Worm (Caenorhabditis elegans) whole organism, L4/young adult: ENCODE data around the gene T23G7.2.

Experiments
- W03F9.2 ChIP-seq: fragments of 150-350 bp; optimal IDR thresholded peaks from 2 replicates; lab custom pipeline; 2014; ENCODE audit warnings: missing biosample characterization, missing genetic modification characterization
- dao-5 ChIP-seq: sonication (generic microtip); optimal IDR thresholded peaks from 2 replicates; lab custom pipeline; 2016; ENCODE audit warnings: missing genotype, missing genetic modification characterization, moderate library complexity, missing compliant biosample characterization
- him-1 ChIP-seq: sonication (generic microtip); optimal IDR thresholded peaks from 2 replicates; lab custom pipeline; 2016; ENCODE audit warnings: missing genotype, missing genetic modification reagents, missing genetic modification characterization, missing compliant biosample characterization

T23G7.2 gene

DNA sequence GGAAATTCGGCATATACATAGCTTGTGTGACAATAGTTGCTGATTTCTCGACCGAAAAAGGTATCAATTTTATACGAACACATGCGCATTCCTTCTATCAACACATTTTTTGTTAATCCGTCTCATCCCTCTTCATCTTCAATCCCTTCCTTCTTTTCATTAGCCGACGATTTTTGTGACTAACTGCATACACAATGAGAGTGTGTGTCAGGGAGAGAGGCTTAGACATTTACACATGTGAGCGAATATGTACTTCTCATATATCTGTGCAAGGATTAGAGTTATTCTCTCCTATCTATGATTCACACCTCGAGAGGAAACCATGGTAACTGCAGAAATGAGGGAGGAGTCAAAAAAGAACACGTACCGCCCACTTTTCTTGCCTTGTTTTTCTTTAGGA lies 42.4 kb downstream of the T23G7.2 start:
- TF ChIP-seq him-1 (no peak), W03F9.2 (tag; lab: Kevin White, UChicago) (no peak), dao-5 (tag; lab: Kevin White, UChicago) (no peak)

DNA sequence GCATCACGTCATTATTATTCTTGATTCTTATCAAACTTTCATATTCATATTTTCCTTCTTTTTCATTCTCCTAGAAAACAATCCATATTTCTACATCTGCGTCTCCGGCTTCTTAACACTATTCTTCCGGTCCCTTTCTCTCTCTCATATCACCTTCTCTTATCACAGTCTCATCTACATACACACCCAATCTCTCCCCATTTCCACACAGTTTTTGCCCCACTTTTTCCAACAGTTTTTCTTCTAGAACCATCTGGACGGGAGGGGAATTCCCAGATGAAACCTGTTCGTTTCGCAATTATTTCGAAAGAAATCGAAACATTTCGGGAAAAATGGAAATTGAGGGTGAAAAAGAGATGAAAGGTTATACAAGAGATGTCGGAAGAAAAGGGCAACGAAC lies 44.6 kb downstream of the T23G7.2 start:
- TF ChIP-seq W03F9.2 (tag; lab: Kevin White, UChicago) = peak; percentile 6
- TF ChIP-seq him-1 = no peak

DNA sequence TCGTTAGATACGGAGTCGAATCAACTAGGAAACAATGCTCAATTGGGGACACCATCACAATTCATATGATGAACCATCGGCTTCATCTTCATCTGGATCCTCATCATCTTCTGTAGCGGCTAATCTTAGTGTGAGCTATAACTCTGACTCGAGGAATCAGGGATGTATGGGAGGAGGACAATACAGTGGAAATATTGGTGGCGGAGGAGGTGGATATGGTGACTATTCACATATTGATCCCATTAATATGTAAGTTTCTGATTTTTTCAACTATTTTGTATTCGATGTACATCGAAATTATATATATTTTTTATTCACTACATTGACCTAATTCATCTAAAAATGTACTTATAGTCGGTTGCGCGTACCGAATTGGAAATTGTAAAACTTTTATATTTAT lies 45.4 kb downstream of the T23G7.2 start:
- TF ChIP-seq W03F9.2 (tag; lab: Kevin White, UChicago) (no peak), dao-5 (tag; lab: Kevin White, UChicago) (no peak), him-1 (no peak)

DNA sequence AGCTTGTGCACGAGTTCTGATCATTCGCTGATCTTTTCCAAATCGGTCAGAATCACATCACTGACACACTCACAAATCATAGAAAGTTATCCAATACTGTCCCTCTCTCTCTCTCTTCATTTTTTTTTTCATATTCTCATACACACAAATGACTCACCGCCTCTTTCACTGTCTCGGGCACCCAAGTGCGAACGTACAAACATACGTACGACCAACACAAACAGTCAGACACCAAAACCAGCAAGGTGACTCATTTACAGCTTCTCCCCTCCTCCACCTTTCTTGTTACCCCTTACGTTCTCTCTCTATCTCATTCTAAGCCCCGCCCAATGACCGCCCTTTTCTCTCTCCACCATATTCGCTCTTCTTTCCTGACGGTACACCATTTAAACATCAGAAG lies 45.8 kb downstream of the T23G7.2 start:
- TF ChIP-seq him-1 = no peak
- no peak for TF ChIP-seq dao-5 (tag; lab: Kevin White, UChicago)
- no peak for TF ChIP-seq W03F9.2 (tag; lab: Kevin White, UChicago)

DNA sequence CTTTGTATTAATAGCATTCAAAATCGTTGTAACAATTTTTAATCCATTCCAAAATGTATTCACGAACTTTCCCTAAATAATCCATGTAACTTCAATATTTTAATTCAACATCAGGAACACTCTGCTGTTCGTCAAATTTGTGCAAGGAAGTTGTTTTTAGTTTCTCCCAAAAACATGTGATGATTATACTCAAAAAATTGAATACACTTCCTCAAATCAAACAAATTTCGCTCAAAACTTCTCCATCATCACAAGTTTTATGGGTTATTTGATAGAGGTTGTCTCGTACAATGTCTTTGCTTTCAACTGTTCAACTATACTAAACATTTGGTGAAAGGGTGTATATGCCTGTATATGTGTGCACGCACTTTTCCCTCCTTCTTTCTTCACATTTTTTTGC lies 47.7 kb downstream of the T23G7.2 start:
- TF ChIP-seq dao-5 (tag; lab: Kevin White, UChicago) (no peak), W03F9.2 (tag; lab: Kevin White, UChicago) (no peak), him-1 (no peak)

DNA sequence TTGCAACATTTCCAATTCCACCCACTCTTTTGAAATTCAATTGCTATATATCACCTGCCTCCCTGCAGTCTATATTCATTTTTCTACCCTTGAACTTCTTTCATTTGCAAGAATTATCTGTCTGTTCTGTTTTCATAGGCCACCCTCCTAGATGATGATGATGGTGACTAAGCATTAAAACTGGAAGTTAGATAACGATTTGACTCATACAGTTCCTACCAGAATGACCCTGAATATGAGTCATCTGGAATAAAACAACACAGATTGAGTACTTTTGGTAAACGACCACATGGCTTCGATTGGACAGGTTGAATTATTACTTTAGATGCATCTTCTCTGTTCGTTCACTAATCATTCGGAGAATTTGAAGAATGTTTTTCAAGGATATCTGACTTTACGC lies 48.4 kb downstream of the T23G7.2 start:
- TF ChIP-seq W03F9.2 (tag; lab: Kevin White, UChicago) = no peak
- no peak for TF ChIP-seq dao-5 (tag; lab: Kevin White, UChicago)
- TF ChIP-seq him-1 = no peak

DNA sequence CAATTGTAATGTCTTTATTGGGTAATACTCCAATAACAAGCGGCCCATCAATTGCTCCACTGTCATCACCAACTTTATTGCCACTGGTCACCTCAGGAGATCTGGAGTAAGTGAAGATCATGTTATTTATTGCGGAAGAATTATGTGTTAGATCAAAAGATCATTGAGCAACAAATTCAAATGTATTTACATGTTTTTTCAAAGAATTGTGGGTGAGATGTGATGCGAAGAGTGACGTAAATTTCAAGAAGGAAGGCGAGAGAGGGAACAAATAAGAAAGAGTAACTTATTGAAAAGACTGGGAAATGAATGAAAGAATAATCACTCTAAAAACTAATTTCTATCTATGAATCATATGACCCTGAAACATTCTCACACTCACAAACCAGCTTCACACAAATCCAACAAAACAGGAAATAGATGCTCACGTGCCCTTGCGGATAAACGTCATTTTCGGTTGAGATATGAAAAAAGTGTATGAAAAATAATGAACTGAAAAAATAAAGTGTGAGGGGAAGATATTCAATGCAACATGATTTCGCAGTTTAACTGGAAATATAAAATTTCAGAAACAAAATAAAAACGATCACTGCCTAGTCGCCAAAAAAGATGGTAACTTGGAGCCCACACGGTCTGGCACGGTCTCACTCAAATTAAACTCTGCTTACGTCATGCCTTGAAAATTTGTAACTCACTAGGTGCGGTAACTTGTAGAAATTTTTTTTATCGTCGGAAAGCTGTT lies 51.8 kb downstream of the T23G7.2 start:
- TF ChIP-seq him-1 (no peak), dao-5 (tag; lab: Kevin White, UChicago) (no peak), W03F9.2 (tag; lab: Kevin White, UChicago) (no peak)

DNA sequence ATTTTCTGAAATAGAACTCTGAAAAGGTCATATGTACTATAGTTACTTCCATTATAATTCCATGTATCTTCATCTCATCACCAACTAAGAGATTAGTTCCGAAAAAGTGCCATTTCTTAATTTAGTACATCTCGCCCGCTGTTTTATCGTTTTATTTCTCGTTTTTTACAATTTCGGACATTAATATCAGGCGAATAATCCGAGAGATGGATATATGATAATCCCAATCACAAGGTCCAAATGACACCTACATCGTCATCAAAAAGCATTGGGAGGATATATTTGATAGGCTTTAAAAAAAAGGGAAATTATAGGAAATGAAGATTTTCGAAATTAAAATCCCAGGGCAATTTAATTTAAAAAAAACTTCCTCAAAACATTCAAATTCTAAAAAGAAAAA lies 52.4 kb downstream of the T23G7.2 start:
- TF ChIP-seq dao-5 (tag; lab: Kevin White, UChicago) = no peak
- TF ChIP-seq him-1 = no peak
- no peak for TF ChIP-seq W03F9.2 (tag; lab: Kevin White, UChicago)
